Worm (Caenorhabditis elegans): ENCODE data around the gene C08B6.18.

- no peak for TF ChIP-seq sem-2 (GFP tag; optimal IDR thresholded peaks at IDR 0.05)
- no peak for TF ChIP-seq nhr-237 (tag; optimal IDR thresholded peaks at IDR 0.05)
- no peak for TF ChIP-seq lin-32 (GFP tag; optimal IDR thresholded peaks at IDR 0.05)
- TF ChIP-seq ztf-11 (tag; optimal IDR thresholded peaks at IDR 0.05): no peak
Observed at ce11 chrV:10166368-10166767, 32.4 kb upstream of the C08B6.18 start, which contains the start of gene C51E3.6.
